Fruit fly (Drosophila melanogaster) whole organism, prepupa: ENCODE measurements around the gene Plap.

Experiments used
- Blimp-1 ChIP-seq: fragments of 200-800 bp; sonication (Bioruptor generic); optimal IDR thresholded peaks from 3 replicates; lab custom pipeline; 2017; ENCODE audit warnings: missing biosample characterization, missing genetic modification characterization, mild to moderate bottlenecking, moderate library complexity, missing genetic modification reagents
- CG10631 ChIP-seq: fragments of 200-800 bp; sonication (Bioruptor generic); optimal IDR thresholded peaks from 2 replicates; lab custom pipeline; 2016; ENCODE audit warnings: missing biosample characterization, missing genetic modification characterization
- CG10669 ChIP-seq: fragments of 200-800 bp; sonication (Bioruptor generic); optimal IDR thresholded peaks from 3 replicates; lab custom pipeline; 2018; ENCODE audit warnings: missing biosample characterization, mild to moderate bottlenecking, missing genetic modification characterization, moderate library complexity
- CG11902 ChIP-seq: fragments of 200-800 bp; sonication (Bioruptor generic); optimal IDR thresholded peaks from 3 replicates; lab custom pipeline; 2016; ENCODE audit warnings: missing biosample characterization, missing genetic modification characterization
- CG15336 ChIP-seq: fragments of 200-800 bp; sonication (Bioruptor generic); IDR thresholded peaks from 2 replicates; pipeline ENCODE4 v1.3.6; 2022; ENCODE audit warnings: missing biosample characterization, missing genetic modification characterization
- CG1621 ChIP-seq: fragments of 200-800 bp; sonication (Bioruptor generic); optimal IDR thresholded peaks from 3 replicates; lab custom pipeline; 2018; ENCODE audit warnings: missing biosample characterization, mild to moderate bottlenecking, missing genetic modification characterization
- CG16779 ChIP-seq: fragments of 200-800 bp; sonication (Bioruptor generic); optimal IDR thresholded peaks from 3 replicates; lab custom pipeline; 2017; ENCODE audit warnings: missing biosample characterization, mild to moderate bottlenecking, missing genetic modification characterization
- CG31627 ChIP-seq: fragments of 200-800 bp; sonication (Bioruptor generic); optimal IDR thresholded peaks from 3 replicates; lab custom pipeline; 2016; ENCODE audit warnings: missing biosample characterization, missing genetic modification characterization
- CG32006 ChIP-seq: fragments of 200-800 bp; sonication (Bioruptor generic); optimal IDR thresholded peaks from 3 replicates; lab custom pipeline; 2017; ENCODE audit warnings: missing biosample characterization, mild to moderate bottlenecking, missing genetic modification characterization
- CG34406 ChIP-seq: fragments of 200-800 bp; sonication (Bioruptor generic); optimal IDR thresholded peaks from 3 replicates; lab custom pipeline; 2016; ENCODE audit warnings: missing biosample characterization, missing genetic modification characterization
- CG4318 ChIP-seq: fragments of 200-800 bp; sonication (Bioruptor generic); optimal IDR thresholded peaks from 3 replicates; lab custom pipeline; 2017; ENCODE audit warnings: missing biosample characterization, mild to moderate bottlenecking, missing genetic modification characterization
- CG6163 ChIP-seq: fragments of 200-800 bp; sonication (Bioruptor generic); IDR thresholded peaks from 3 replicates; pipeline ENCODE4 v1.3.6; 2022; ENCODE audit warnings: missing biosample characterization, missing genetic modification characterization
- CG6808 ChIP-seq: fragments of 200-800 bp; sonication (Bioruptor generic); optimal IDR thresholded peaks from 3 replicates; lab custom pipeline; 2017; ENCODE audit warnings: missing biosample characterization, missing genetic modification characterization, mild to moderate bottlenecking, moderate library complexity, missing genetic modification reagents
- CG6854 ChIP-seq: fragments of 200-800 bp; sonication (Bioruptor generic); optimal IDR thresholded peaks from 2 replicates; lab custom pipeline; 2017; ENCODE audit warnings: missing biosample characterization, mild to moderate bottlenecking, missing genetic modification characterization
- CG8632 ChIP-seq: fragments of 200-800 bp; sonication (Bioruptor generic); optimal IDR thresholded peaks from 3 replicates; lab custom pipeline; 2016; ENCODE audit warnings: missing biosample characterization, missing genetic modification characterization
- CG9139 ChIP-seq: fragments of 200-800 bp; sonication (Bioruptor generic); optimal IDR thresholded peaks from 3 replicates; lab custom pipeline; 2017; ENCODE audit warnings: missing biosample characterization, mild to moderate bottlenecking, missing genetic modification characterization
- Eip78C ChIP-seq: fragments of 200-800 bp; sonication (Bioruptor generic); peaks from one replicate; lab custom pipeline; 2016; ENCODE audit warnings: missing biosample characterization, missing genetic modification characterization
- Eip93F ChIP-seq: fragments of 200-800 bp; sonication (Bioruptor generic); optimal IDR thresholded peaks from 2 replicates; lab custom pipeline; 2016; ENCODE audit warnings: missing biosample characterization, mild to moderate bottlenecking, missing genetic modification characterization
- Ets96B ChIP-seq: fragments of 200-800 bp; optimal IDR thresholded peaks from 2 replicates; lab custom pipeline; 2019; ENCODE audit warnings: missing biosample characterization, mild to moderate bottlenecking, missing genetic modification characterization, moderate library complexity
- Gug ChIP-seq: fragments of 200-800 bp; sonication (Bioruptor generic); IDR thresholded peaks from 2 replicates; pipeline ENCODE4 v1.3.6; 2022; ENCODE audit warnings: missing biosample characterization, missing genetic modification characterization
- Hr38 ChIP-seq: sonication (Bioruptor generic); optimal IDR thresholded peaks from 2 replicates; lab custom pipeline; 2016; ENCODE audit warnings: missing biosample characterization, missing genetic modification characterization
- Hr39 ChIP-seq: fragments of 200-800 bp; sonication (Bioruptor generic); optimal IDR thresholded peaks from 2 replicates; lab custom pipeline; 2016; ENCODE audit warnings: missing biosample characterization, missing genetic modification characterization
- Hr4 ChIP-seq: fragments of 200-800 bp; sonication (Bioruptor generic); optimal IDR thresholded peaks from 3 replicates; lab custom pipeline; 2016; ENCODE audit warnings: missing biosample characterization, missing genetic modification characterization
- Lpt ChIP-seq: fragments of 200-800 bp; sonication (Bioruptor generic); optimal IDR thresholded peaks from 3 replicates; lab custom pipeline; 2016; ENCODE audit warnings: missing biosample characterization, missing genetic modification characterization
- Met ChIP-seq: fragments of 200-800 bp; sonication (Bioruptor generic); optimal IDR thresholded peaks from 3 replicates; lab custom pipeline; 2016; ENCODE audit warnings: missing biosample characterization, missing genetic modification characterization
- OdsH ChIP-seq: fragments of 200-800 bp; sonication (Bioruptor generic); optimal IDR thresholded peaks from 3 replicates; lab custom pipeline; 2016; ENCODE audit warnings: missing biosample characterization, missing genetic modification characterization
- Sox102F ChIP-seq: fragments of 200-800 bp; sonication (Bioruptor generic); optimal IDR thresholded peaks from 2 replicates; lab custom pipeline; 2016; ENCODE audit warnings: missing biosample characterization, mild to moderate bottlenecking, missing genetic modification characterization
- Sox14 ChIP-seq: fragments of 200-800 bp; sonication (Bioruptor generic); optimal IDR thresholded peaks from 3 replicates; lab custom pipeline; 2016; ENCODE audit warnings: missing biosample characterization, missing genetic modification characterization
- achi ChIP-seq: fragments of 200-800 bp; sonication (Bioruptor generic); optimal IDR thresholded peaks from 3 replicates; lab custom pipeline; 2016; ENCODE audit warnings: missing biosample characterization, missing genetic modification characterization
- dac ChIP-seq: fragments of 200-800 bp; sonication (Bioruptor generic); optimal IDR thresholded peaks from 2 replicates; lab custom pipeline; 2017; ENCODE audit warnings: missing biosample characterization, mild to moderate bottlenecking, missing genetic modification characterization
- dsx ChIP-seq: fragments of 200-800 bp; optimal IDR thresholded peaks from 3 replicates; lab custom pipeline; 2019; ENCODE audit warnings: missing biosample characterization, mild to moderate bottlenecking, missing genetic modification characterization, moderate library complexity; ENCODE audit not compliant: poor library complexity, severe bottlenecking
- eg ChIP-seq: fragments of 200-800 bp; sonication (Bioruptor generic); IDR thresholded peaks from 3 replicates; pipeline ENCODE4 v1.3.6; 2022; ENCODE audit warnings: missing biosample characterization, missing genetic modification characterization
- esn ChIP-seq: fragments of 200-800 bp; sonication (Bioruptor generic); optimal IDR thresholded peaks from 2 replicates; lab custom pipeline; 2016; ENCODE audit warnings: missing biosample characterization, mild to moderate bottlenecking, missing genetic modification characterization, moderate library complexity
- fd59A ChIP-seq: fragments of 200-800 bp; sonication (Bioruptor generic); optimal IDR thresholded peaks from 2 replicates; lab custom pipeline; 2017; ENCODE audit warnings: missing biosample characterization, mild to moderate bottlenecking, missing genetic modification characterization, missing genetic modification reagents
- fkh ChIP-seq: fragments of 200-800 bp; sonication (Bioruptor generic); optimal IDR thresholded peaks from 3 replicates; lab custom pipeline; 2017; ENCODE audit warnings: missing biosample characterization, mild to moderate bottlenecking, missing genetic modification characterization, moderate library complexity
- lz ChIP-seq: fragments of 200-800 bp; sonication (Bioruptor generic); optimal IDR thresholded peaks from 3 replicates; lab custom pipeline; 2016; ENCODE audit warnings: missing biosample characterization, missing genetic modification characterization
- net ChIP-seq: fragments of 200-800 bp; sonication (Bioruptor generic); optimal IDR thresholded peaks from 3 replicates; lab custom pipeline; 2016; ENCODE audit warnings: missing biosample characterization, missing genetic modification characterization
- pdm3 ChIP-seq: fragments of 200-800 bp; sonication (Bioruptor generic); optimal IDR thresholded peaks from 3 replicates; lab custom pipeline; 2016; ENCODE audit warnings: missing biosample characterization, missing genetic modification characterization
- salr ChIP-seq, 2 experiments: fragments of 200-800 bp; sonication (Bioruptor generic); optimal IDR thresholded peaks; 3 replicates each; lab custom pipeline; 2016 to 2018; ENCODE audit warnings: missing biosample characterization in 2 of 2, missing genetic modification characterization in 2 of 2, mild to moderate bottlenecking in 1 of 2
- spab ChIP-seq: fragments of 200-800 bp; sonication (Bioruptor generic); optimal IDR thresholded peaks from 2 replicates; lab custom pipeline; 2017; ENCODE audit warnings: missing biosample characterization, mild to moderate bottlenecking, missing genetic modification characterization, missing genetic modification reagents
- svp ChIP-seq: fragments of 200-800 bp; sonication (Bioruptor generic); peaks from one replicate; lab custom pipeline; 2016; ENCODE audit warnings: missing biosample characterization, missing genetic modification characterization
- vri ChIP-seq: fragments of 200-800 bp; sonication (Bioruptor generic); optimal IDR thresholded peaks from 3 replicates; lab custom pipeline; 2016; ENCODE audit warnings: missing biosample characterization, mild to moderate bottlenecking, missing genetic modification characterization

Gene Plap

DNA sequence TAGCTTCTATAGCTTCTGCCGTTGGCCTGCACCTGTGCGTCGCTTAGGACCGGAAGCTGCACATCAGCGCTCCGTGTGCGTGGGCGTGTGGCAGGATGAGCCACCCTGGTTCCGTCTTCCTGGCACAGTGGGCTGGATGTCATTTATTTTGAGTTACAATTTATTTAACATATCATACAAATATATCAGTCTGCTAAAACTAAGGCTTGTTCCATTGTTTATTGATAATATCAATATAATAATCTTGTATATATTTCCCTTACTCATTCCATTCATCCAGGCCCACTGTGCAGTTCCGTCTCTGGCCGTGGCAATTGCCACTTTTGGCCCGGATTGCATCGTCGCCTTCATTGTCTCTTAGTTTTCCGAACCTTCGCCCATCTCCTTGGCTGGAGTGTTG is 44.3 kb upstream of the Plap start (continued):
- TF ChIP-seq fd59A (GFP tag; lab: Kevin White, UChicago) (no peak), CG9139 (GFP tag; lab: Kevin White, UChicago) (no peak), Ets96B (tag; lab: Kevin White, UChicago) (no peak), Eip93F (no peak), Blimp-1 (GFP tag; lab: Kevin White, UChicago) (no peak), Lpt (GFP tag; lab: Kevin White, UChicago) (no peak), CG6854 (no peak), CG10631 (GFP tag; lab: Kevin White, UChicago) (peak; percentile 16), CG6808 (GFP tag; lab: Kevin White, UChicago) (no peak), dsx (GFP tag; lab: Kevin White, UChicago) (no peak), Sox102F (GFP tag; lab: Kevin White, UChicago) (no peak), Hr38 (no peak), CG16779 (tag; lab: Kevin White, UChicago) (no peak), CG1621 (tag; lab: Kevin White, UChicago) (no peak), pdm3 (GFP tag; lab: Kevin White, UChicago) (peak; percentile 11), lz (GFP tag; lab: Kevin White, UChicago) (no peak), CG4318 (no peak), achi (GFP tag; lab: Kevin White, UChicago) (peak; percentile 4), spab (no peak), CG11902 (GFP tag; lab: Kevin White, UChicago) (no peak), CG8632 (no peak), dac (GFP tag; lab: Kevin White, UChicago) (no peak), CG10669 (GFP tag; lab: Kevin White, UChicago) (no peak), OdsH (GFP tag; lab: Kevin White, UChicago) (peak; percentile 18), fkh (GFP tag; lab: Kevin White, UChicago) (no peak), Hr39 (GFP tag; lab: Kevin White, UChicago) (no peak)

dm6 chr2L:1213587-1213986 is 43.4 kb upstream of the Plap start:
- TF ChIP-seq Eip78C (GFP tag; lab: Kevin White, UChicago), result peak; percentile 47
- no peak for TF ChIP-seq CG6854
- TF ChIP-seq OdsH (GFP tag; lab: Kevin White, UChicago), result peak; percentile 6

DNA sequence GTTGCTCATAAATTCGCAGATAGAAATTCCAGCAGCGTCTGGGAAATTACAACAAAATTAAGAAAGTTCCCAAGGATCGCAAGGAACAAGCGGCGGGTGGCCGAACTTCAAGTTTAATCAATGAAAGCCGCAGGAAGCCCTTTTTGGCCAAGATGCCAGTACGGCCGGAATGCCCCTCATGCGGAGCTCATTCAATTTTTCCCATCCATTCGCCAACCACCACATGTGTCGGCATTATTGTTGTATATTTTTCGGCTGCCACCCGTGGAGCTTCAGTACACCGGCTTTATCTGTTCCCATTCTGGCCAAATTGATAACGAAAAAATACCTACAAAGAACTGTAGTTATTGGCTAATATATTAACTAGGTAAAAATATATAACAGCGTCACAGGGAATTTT is 41.4 kb upstream of the Plap start:
- TF ChIP-seq Met (GFP tag; lab: Kevin White, UChicago) (no peak), Eip93F (no peak), Hr39 (GFP tag; lab: Kevin White, UChicago) (no peak), vri (GFP tag; lab: Kevin White, UChicago) (no peak), Gug (GFP tag; lab: Robert Waterston, UW) (no peak), CG6808 (GFP tag; lab: Kevin White, UChicago) (no peak), CG8632 (no peak), CG31627 (GFP tag; lab: Kevin White, UChicago) (no peak), CG10631 (GFP tag; lab: Kevin White, UChicago) (no peak)

DNA sequence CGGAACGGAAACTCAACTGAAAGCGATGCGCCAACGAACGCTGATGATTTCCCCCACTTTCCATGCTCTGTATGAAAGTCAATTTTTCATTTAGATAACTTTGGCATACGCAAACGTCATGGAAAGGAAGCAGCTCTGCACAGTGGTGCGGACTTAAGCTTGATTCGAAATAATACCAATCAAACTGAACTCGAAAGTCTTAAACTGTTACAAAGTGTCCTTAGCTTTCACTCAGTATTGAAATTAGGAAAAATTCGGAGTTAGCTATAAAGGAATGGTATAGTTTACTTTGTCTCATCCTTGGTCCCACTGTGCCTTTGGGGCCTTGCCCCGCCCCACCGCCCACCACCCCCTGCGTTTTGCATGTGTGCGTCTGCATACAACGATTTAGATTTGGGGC is 37.3 kb upstream of the Plap start:
- no peak for TF ChIP-seq salr (GFP tag; optimal IDR thresholded peaks at IDR 0.05; lab: Kevin White, UChicago)
- TF ChIP-seq spab, result no peak
- no peak for TF ChIP-seq net
- TF ChIP-seq Met (GFP tag; lab: Kevin White, UChicago), result peak; percentile 24
- no peak for TF ChIP-seq CG10669 (GFP tag; lab: Kevin White, UChicago)
- no peak for TF ChIP-seq fkh (GFP tag; lab: Kevin White, UChicago)
- no peak for TF ChIP-seq CG9139 (GFP tag; lab: Kevin White, UChicago)
- no peak for TF ChIP-seq CG34406 (GFP tag; lab: Kevin White, UChicago)
- TF ChIP-seq CG11902 (GFP tag; lab: Kevin White, UChicago), result no peak
- peak; percentile 17 for TF ChIP-seq CG32006 (GFP tag; lab: Kevin White, UChicago)
- TF ChIP-seq svp (GFP tag; lab: Kevin White, UChicago), result peak; percentile 59
- no peak for TF ChIP-seq Sox14 (GFP tag; lab: Kevin White, UChicago)
- TF ChIP-seq CG6163, result no peak
- no peak for TF ChIP-seq dsx (GFP tag; lab: Kevin White, UChicago)
- peak; percentile 19 for TF ChIP-seq Hr4 (GFP tag; lab: Kevin White, UChicago)
- no peak for TF ChIP-seq CG15336
- TF ChIP-seq eg, result 0 out of 3 replicates have a peak, but pooled peaks have one; percentile 6
- TF ChIP-seq dac (GFP tag; lab: Kevin White, UChicago), result no peak
- no peak for TF ChIP-seq Lpt (GFP tag; lab: Kevin White, UChicago)
- TF ChIP-seq OdsH (GFP tag; lab: Kevin White, UChicago), result peak; percentile 45
- no peak for TF ChIP-seq CG8632
- no peak for TF ChIP-seq Hr38
- no peak for TF ChIP-seq CG1621 (tag; lab: Kevin White, UChicago)
- no peak for TF ChIP-seq CG6854
- peak; percentile 48 for TF ChIP-seq Eip78C (GFP tag; lab: Kevin White, UChicago)
- TF ChIP-seq Hr39 (GFP tag; lab: Kevin White, UChicago), result peak; percentile 3
- TF ChIP-seq esn, result peak; percentile 34
